Worm (Caenorhabditis elegans) whole organism, early embryonic: ENCODE measurements around the gene Y37H2C.4.

Experiments used
- F13C5.2 ChIP-seq: sonication (generic microtip); optimal IDR thresholded peaks from 2 replicates; lab custom pipeline; 2017; ENCODE audit warnings: mild to moderate bottlenecking, missing genetic modification characterization, inconsistent platforms, missing compliant biosample characterization
- ama-1 ChIP-seq: fragments of 150-350 bp; optimal IDR thresholded peaks from 2 replicates; lab custom pipeline; 2014

DNA sequence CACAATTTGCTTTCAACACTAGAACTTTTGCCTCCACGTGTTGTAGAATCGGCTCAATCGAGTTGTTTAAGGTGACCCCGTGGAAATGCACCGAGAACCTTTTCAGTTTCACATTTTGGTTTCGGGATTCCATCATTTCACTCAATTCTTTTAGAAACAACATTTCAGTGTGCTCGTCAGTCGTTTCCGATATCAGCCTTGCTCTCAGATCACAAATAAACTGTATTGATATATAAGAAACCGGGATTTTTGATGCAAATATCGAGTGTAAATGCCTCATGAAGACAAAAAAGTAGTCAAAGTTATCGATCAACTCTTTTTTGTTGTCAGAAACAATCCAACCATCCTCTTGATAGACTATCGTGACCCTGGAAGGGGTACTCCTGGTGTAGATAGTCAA lies 5.0 kb upstream of the Y37H2C.4 start:
- no peak for TF ChIP-seq ama-1 (lab: Kevin White, UChicago)
- TF ChIP-seq F13C5.2 = no peak
